Fruit fly (Drosophila melanogaster) whole organism, wandering third instar larva: ENCODE data around the gene Rpn13R.
A peak's percentile ranks its signal among the peaks of the same experiment; 100 is the strongest.

Source experiments
- Abd-B ChIP-seq: fragments of >200 bp; optimal IDR thresholded peaks from 2 replicates; lab custom pipeline; 2017; ENCODE audit warnings: missing biosample characterization, missing genetic modification characterization
- CG32264 ChIP-seq: fragments of 200-800 bp; sonication (Bioruptor generic); optimal IDR thresholded peaks from 2 replicates; lab custom pipeline; 2016; ENCODE audit warnings: missing biosample characterization, missing genetic modification characterization
- CG9705 ChIP-seq: fragments of 200-800 bp; sonication (Bioruptor generic); optimal IDR thresholded peaks from 2 replicates; lab custom pipeline; 2018; ENCODE audit warnings: missing biosample characterization, mild to moderate bottlenecking, missing genetic modification characterization
- CrebA ChIP-seq: fragments of 200-800 bp; sonication (Bioruptor generic); optimal IDR thresholded peaks from 2 replicates; lab custom pipeline; 2016; ENCODE audit warnings: missing biosample characterization, mild to moderate bottlenecking, missing genetic modification characterization, borderline replicate concordance
- Dfd ChIP-seq: fragments of >200 bp; optimal IDR thresholded peaks from 2 replicates; lab custom pipeline; 2017; ENCODE audit warnings: missing biosample characterization, missing genetic modification characterization
- Dif ChIP-seq: fragments of 200-275, 200-300 bp; sonication (Bioruptor generic); optimal IDR thresholded peaks from 2 replicates; lab custom pipeline; 2018; ENCODE audit warnings: missing biosample characterization, missing genetic modification characterization; ENCODE audit not compliant: partially characterized antibody
- GATAd ChIP-seq: sonication (Bioruptor generic); optimal IDR thresholded peaks from 2 replicates; lab custom pipeline; 2016; ENCODE audit warnings: missing biosample characterization, missing genetic modification characterization
- HLH106 ChIP-seq: fragments of 200-800 bp; optimal IDR thresholded peaks from 3 replicates; lab custom pipeline; 2019; ENCODE audit warnings: missing biosample characterization, mild to moderate bottlenecking, missing genetic modification characterization, moderate library complexity
- Hnf4 ChIP-seq: fragments of 200-800 bp; sonication (Bioruptor generic); optimal IDR thresholded peaks from 2 replicates; lab custom pipeline; 2016; ENCODE audit warnings: missing biosample characterization, mild to moderate bottlenecking, missing genetic modification characterization
- Hr78 ChIP-seq: fragments of >200 bp; optimal IDR thresholded peaks from 2 replicates; lab custom pipeline; 2017; ENCODE audit warnings: missing biosample characterization, missing genetic modification characterization
- Hr83 ChIP-seq: fragments of 200-300 bp; sonication (Bioruptor generic); optimal IDR thresholded peaks from 2 replicates; lab custom pipeline; 2016; ENCODE audit warnings: missing biosample characterization, mild to moderate bottlenecking, missing genetic modification characterization, moderate library complexity; ENCODE audit not compliant: poor library complexity, severe bottlenecking
- Jra ChIP-seq: sonication (Bioruptor generic); optimal IDR thresholded peaks from 2 replicates; lab custom pipeline; 2016; ENCODE audit warnings: missing biosample characterization, missing genetic modification characterization
- Mio ChIP-seq: sonication (Bioruptor generic); optimal IDR thresholded peaks from 2 replicates; lab custom pipeline; 2016; ENCODE audit warnings: missing biosample characterization, missing genetic modification characterization
- Myc ChIP-seq: fragments of >200 bp; optimal IDR thresholded peaks from 2 replicates; lab custom pipeline; 2017
- N ChIP-seq: fragments of >200 bp; optimal IDR thresholded peaks from 2 replicates; lab custom pipeline; 2018; ENCODE audit warnings: missing biosample characterization, missing external identifiers, missing genetic modification characterization
- OdsH ChIP-seq: fragments of 200-800 bp; sonication (Bioruptor generic); optimal IDR thresholded peaks from 2 replicates; lab custom pipeline; 2016; ENCODE audit warnings: missing biosample characterization, mild to moderate bottlenecking, missing genetic modification characterization
- Rel ChIP-seq, 2 experiments: fragments of 200-800 bp; sonication (Bioruptor generic) in 1 of 2; optimal IDR thresholded peaks; 2 replicates in 1 of 2; 3 replicates in 1 of 2; lab custom pipeline; 2016 to 2019; ENCODE audit warnings: mild to moderate bottlenecking in 2 of 2, missing biosample characterization in 2 of 2, missing genetic modification characterization in 2 of 2, moderate library complexity in 1 of 2
- Sp1 ChIP-seq: fragments of 200-800 bp; sonication (Bioruptor generic); optimal IDR thresholded peaks from 3 replicates; lab custom pipeline; 2019; ENCODE audit warnings: missing biosample characterization, mild to moderate bottlenecking, missing genetic modification characterization, moderate library complexity
- Vsx2 ChIP-seq: fragments of 200-300, 225-300 bp; sonication (Bioruptor generic); optimal IDR thresholded peaks from 2 replicates; lab custom pipeline; 2018; ENCODE audit warnings: missing biosample characterization, missing genetic modification characterization; ENCODE audit not compliant: partially characterized antibody
- br ChIP-seq: fragments of 200-800 bp; sonication (Bioruptor generic); optimal IDR thresholded peaks from 2 replicates; lab custom pipeline; 2016; ENCODE audit warnings: missing biosample characterization, missing genetic modification characterization
- brk ChIP-seq: fragments of 200-800 bp; sonication (Bioruptor generic); optimal IDR thresholded peaks from 2 replicates; lab custom pipeline; 2016; ENCODE audit warnings: missing biosample characterization, mild to moderate bottlenecking, missing genetic modification characterization
- dl ChIP-seq, 2 experiments: fragments of 175-275, 200-275 bp in 1 of 2; fragments of 200-275 bp in 1 of 2; sonication (Bioruptor generic); optimal IDR thresholded peaks; lab custom pipeline; 2018; ENCODE audit warnings: mild to moderate bottlenecking in 2 of 2, missing biosample characterization in 2 of 2, missing genetic modification characterization in 2 of 2, moderate library complexity in 2 of 2; ENCODE audit not compliant: partially characterized antibody in 2 of 2, insufficient read depth in 1 of 2
- dmrt93B ChIP-seq: fragments of 200-800 bp; sonication (Bioruptor generic); optimal IDR thresholded peaks from 2 replicates; lab custom pipeline; 2018; ENCODE audit warnings: missing biosample characterization, mild to moderate bottlenecking, missing genetic modification characterization
- dsf ChIP-seq: sonication (Bioruptor generic); optimal IDR thresholded peaks from 2 replicates; lab custom pipeline; 2016; ENCODE audit warnings: missing biosample characterization, missing genetic modification characterization, borderline replicate concordance
- ey ChIP-seq: fragments of 200-800 bp; sonication (Bioruptor generic); optimal IDR thresholded peaks from 2 replicates; lab custom pipeline; 2016; ENCODE audit warnings: missing biosample characterization, missing genetic modification characterization
- foxo ChIP-seq, 2 experiments: fragments of 200-800 bp; sonication (Bioruptor generic); optimal IDR thresholded peaks; 2 replicates in 1 of 2; 3 replicates in 1 of 2; lab custom pipeline; 2016 to 2017; ENCODE audit warnings: missing biosample characterization in 2 of 2, missing genetic modification characterization in 2 of 2
- fru ChIP-seq: fragments of 200-800 bp; sonication (Bioruptor generic); optimal IDR thresholded peaks from 3 replicates; lab custom pipeline; 2016; ENCODE audit warnings: missing biosample characterization, mild to moderate bottlenecking, missing genetic modification characterization
- h ChIP-seq: fragments of 200-800 bp; sonication (Bioruptor generic); optimal IDR thresholded peaks from 3 replicates; lab custom pipeline; 2016; ENCODE audit warnings: missing biosample characterization, mild to moderate bottlenecking, missing genetic modification characterization
- jim ChIP-seq: fragments of 175-275, 200-325 bp; sonication (Bioruptor generic); optimal IDR thresholded peaks from 2 replicates; lab custom pipeline; 2016; ENCODE audit warnings: missing biosample characterization, mild to moderate bottlenecking, missing genetic modification characterization
- lola ChIP-seq: fragments of >200 bp; optimal IDR thresholded peaks from 2 replicates; lab custom pipeline; 2017; ENCODE audit warnings: missing biosample characterization, missing genetic modification characterization
- pan ChIP-seq: fragments of >200 bp; optimal IDR thresholded peaks from 2 replicates; lab custom pipeline; 2017
- psq ChIP-seq: fragments of 200-800 bp; sonication (Bioruptor generic); optimal IDR thresholded peaks from 3 replicates; lab custom pipeline; 2017; ENCODE audit warnings: missing biosample characterization, mild to moderate bottlenecking, missing genetic modification characterization, moderate library complexity
- rgr ChIP-seq: fragments of 200-800 bp; sonication (Bioruptor generic); optimal IDR thresholded peaks from 3 replicates; lab custom pipeline; 2016; ENCODE audit warnings: missing biosample characterization, mild to moderate bottlenecking, missing genetic modification characterization
- sage ChIP-seq: fragments of 200-800 bp; sonication (Bioruptor generic); optimal IDR thresholded peaks from 2 replicates; lab custom pipeline; 2016; ENCODE audit warnings: missing biosample characterization, mild to moderate bottlenecking, missing genetic modification characterization
- sv ChIP-seq: fragments of 200-800 bp; sonication (Bioruptor generic); optimal IDR thresholded peaks from 3 replicates; lab custom pipeline; 2016; ENCODE audit warnings: missing biosample characterization, missing genetic modification characterization
- tai ChIP-seq: sonication (Bioruptor generic); optimal IDR thresholded peaks from 2 replicates; lab custom pipeline; 2016; ENCODE audit warnings: missing biosample characterization, missing genetic modification characterization
- usp ChIP-seq: fragments of >200 bp; optimal IDR thresholded peaks from 2 replicates; lab custom pipeline; 2017; ENCODE audit warnings: missing biosample characterization, missing genetic modification characterization
- woc ChIP-seq: sonication (Bioruptor generic); optimal IDR thresholded peaks from 2 replicates; lab custom pipeline; 2016; ENCODE audit warnings: missing biosample characterization, mild to moderate bottlenecking, missing genetic modification characterization

The Rpn13R gene

DNA sequence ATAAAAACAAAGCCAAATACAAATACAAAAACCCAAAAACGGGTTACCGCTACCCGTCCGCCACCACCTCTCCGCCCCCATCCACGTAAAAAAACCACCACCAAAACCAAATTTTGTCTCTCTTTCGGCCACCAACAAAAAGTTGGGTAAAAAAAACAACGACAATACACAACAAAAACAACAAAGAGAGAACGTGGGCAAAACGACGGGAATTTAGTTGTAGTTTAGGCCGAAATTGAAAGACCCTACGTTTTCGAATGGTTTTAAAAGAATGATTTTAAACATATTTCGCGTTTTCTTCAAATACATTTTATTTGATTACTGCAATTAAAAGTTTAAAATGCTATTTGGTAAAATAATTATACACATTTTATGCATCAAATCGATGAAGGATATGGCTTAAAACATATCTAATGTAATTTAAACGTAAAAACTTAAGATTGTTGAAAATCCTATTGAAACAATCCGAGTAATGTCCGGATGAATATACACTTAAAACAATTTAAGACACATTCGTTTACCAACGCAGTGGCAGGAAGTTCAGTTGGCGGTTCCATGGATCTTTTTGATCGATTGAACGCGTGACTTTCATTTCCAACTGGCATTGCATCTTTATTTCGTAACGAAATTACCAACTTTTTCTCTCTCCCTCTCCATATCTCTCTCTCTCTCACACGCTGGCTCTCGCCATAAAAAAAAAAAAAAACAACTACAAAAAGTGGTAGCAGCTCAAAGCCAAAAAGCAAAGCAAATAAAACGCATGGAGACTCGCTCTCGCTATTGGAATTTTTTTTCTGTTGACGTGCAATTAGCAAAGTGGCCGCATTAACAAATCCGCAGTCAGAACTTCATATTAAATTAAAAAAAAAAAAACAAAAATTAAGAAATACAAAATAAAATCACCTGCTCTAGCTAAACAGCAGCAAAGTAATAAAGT is 44.7 kb upstream of the Rpn13R start:
- TF ChIP-seq Jra (GFP tag; lab: Kevin White, UChicago) (no peak), N (GFP tag; lab: Kevin White, UChicago) (no peak), HLH106 (tag; lab: Kevin White, UChicago) (peak; percentile 59), brk (GFP tag; lab: Kevin White, UChicago) (no peak), CG32264 (GFP tag; lab: Kevin White, UChicago) (no peak), dsf (GFP tag; lab: Kevin White, UChicago) (no peak), br (GFP tag; lab: Kevin White, UChicago) (peak; percentile 39), Mio (GFP tag; lab: Kevin White, UChicago) (no peak), dmrt93B (GFP tag; lab: Kevin White, UChicago) (peak; percentile 48), foxo (GFP tag; optimal IDR thresholded peaks at IDR 0.05; lab: Kevin White, UChicago) (peak in 1 of 2 experiments; percentile 70), Sp1 (GFP tag; lab: Kevin White, UChicago) (peak; percentile 74), usp (no peak), GATAd (GFP tag; lab: Kevin White, UChicago) (no peak), psq (GFP tag; lab: Kevin White, UChicago) (peak; percentile 46), jim (peak; percentile 71), Myc (lab: Kevin White, UChicago) (no peak), CrebA (GFP tag; lab: Kevin White, UChicago) (peak; percentile 60), ey (GFP tag; lab: Kevin White, UChicago) (peak; percentile 65), pan (lab: Kevin White, UChicago) (no peak), h (GFP tag; lab: Kevin White, UChicago) (peak; percentile 59), lola (GFP tag; lab: Kevin White, UChicago) (no peak), sv (GFP tag; lab: Kevin White, UChicago) (peak; percentile 21), dl (GFP tag; optimal IDR thresholded peaks at IDR 0.05; lab: Kevin White, UChicago; ENCODE audit: insufficient read depth in 1 of 2, partially characterized antibody in 2 of 2) (peak in 1 of 2 experiments; percentile 21), woc (GFP tag; lab: Kevin White, UChicago) (peak; percentile 62), tai (GFP tag; lab: Kevin White, UChicago) (peak; percentile 14), OdsH (GFP tag; lab: Kevin White, UChicago) (peak; percentile 29), Rel (GFP tag; optimal IDR thresholded peaks at IDR 0.05; lab: Kevin White, UChicago) (no peak), Rel (tag; optimal IDR thresholded peaks at IDR 0.05; lab: Kevin White, UChicago) (no peak), rgr (GFP tag; lab: Kevin White, UChicago) (peak; percentile 55), Hr83 (GFP tag; lab: Kevin White, UChicago) (no peak), Hr78 (GFP tag; lab: Kevin White, UChicago) (no peak), Abd-B (GFP tag; lab: Kevin White, UChicago) (no peak), Dif (GFP tag; lab: Kevin White, UChicago) (no peak), CG9705 (GFP tag; lab: Kevin White, UChicago) (peak; percentile 29), Hnf4 (GFP tag; lab: Kevin White, UChicago) (no peak), Dfd (no peak), fru (GFP tag; lab: Kevin White, UChicago) (peak; percentile 69), Vsx2 (GFP tag; lab: Kevin White, UChicago) (no peak), sage (GFP tag; lab: Kevin White, UChicago) (no peak)
- TF ChIP-seq, all 38 proteins: peak for 18

DNA sequence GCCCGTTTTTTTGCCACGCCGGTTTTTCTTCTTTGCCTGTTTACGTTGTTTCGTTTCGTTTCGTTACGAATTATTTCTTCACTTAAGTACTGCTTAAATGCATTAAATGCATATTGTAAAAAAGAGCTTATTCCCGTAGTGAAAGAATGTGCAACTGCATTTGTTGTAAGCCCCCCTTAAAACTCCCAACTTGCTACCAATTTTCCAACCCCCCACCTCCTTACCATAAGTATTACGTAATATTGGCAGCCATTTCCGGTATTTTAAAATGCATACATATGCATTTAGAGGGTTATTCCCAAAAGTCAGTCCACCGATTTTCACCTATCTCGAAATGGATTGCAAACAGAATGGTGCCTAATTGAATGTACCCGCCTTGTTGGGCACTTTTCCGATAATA is 44.0 kb upstream of the Rpn13R start:
- TF ChIP-seq CrebA (GFP tag; lab: Kevin White, UChicago) (no peak), Rel (GFP tag; optimal IDR thresholded peaks at IDR 0.05; lab: Kevin White, UChicago) (no peak), Rel (tag; optimal IDR thresholded peaks at IDR 0.05; lab: Kevin White, UChicago) (no peak), Dif (GFP tag; lab: Kevin White, UChicago) (no peak)
- TF ChIP-seq, all 38 proteins: peak for 0
